Worm (Caenorhabditis elegans): ENCODE data around the gene F35H8.4.

F35H8.4 gene

DNA sequence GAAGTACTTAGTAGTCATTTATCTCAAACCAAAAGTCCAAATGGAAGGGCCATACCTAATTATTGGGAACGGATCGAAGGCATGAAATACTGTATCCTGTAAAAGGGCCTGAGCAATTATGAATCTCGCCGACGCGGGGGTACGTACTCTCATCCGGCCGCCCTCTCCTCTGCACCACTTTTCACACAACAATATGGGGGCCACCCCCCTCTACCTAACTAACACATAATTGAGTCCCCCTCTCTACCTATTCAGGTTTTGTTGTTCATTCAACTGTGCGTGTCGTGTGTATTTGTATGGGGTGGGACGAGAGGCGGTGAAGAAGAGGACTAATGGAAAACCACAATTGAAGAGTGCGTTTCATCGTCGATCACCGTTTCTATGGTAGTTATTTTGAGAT, 14.6 kb upstream of the F35H8.4 start (continued):
- 0 out of 2 replicates have a peak, but pooled peaks have one; percentile 16 for TF ChIP-seq zfh-2 (GFP tag; conservative IDR thresholded peaks at IDR 0.05)
- TF ChIP-seq cebp-2 (GFP tag; IDR thresholded peaks at IDR 0.05): no peak
- no peak for TF ChIP-seq dpl-1 (GFP tag; optimal IDR thresholded peaks at IDR 0.05)
- TF ChIP-seq ceh-100 (GFP tag; IDR thresholded peaks at IDR 0.05): no peak
- TF ChIP-seq egrh-3 (GFP tag; IDR thresholded peaks at IDR 0.05): no peak
- no peak for TF ChIP-seq snpc-1.3 (tag; optimal IDR thresholded peaks at IDR 0.05; ENCODE audit: insufficient read depth)
- TF ChIP-seq ceh-27 (GFP tag; optimal IDR thresholded peaks at IDR 0.05): peak; percentile 14
- no peak for TF ChIP-seq rcor-1 (GFP tag; IDR thresholded peaks at IDR 0.05)

DNA sequence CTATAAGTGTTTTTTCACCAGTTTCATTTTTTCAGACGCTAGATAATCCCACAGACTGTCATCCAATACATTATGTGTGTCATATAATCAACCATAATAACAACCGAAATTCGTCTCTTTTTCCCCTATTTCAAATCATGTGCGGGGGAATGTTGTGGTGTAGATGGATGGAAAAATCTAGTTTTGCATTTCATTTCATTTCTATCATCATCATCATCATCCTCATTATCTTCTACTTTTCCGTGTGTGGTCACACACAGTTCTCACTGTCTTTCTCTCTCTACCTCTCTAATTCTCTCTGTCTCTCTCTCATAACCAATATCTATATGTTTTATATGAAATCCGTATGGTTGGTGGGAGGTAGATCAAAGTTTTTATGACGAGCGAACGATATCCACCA, 13.6 kb upstream of the F35H8.4 start:
- TF ChIP-seq attf-5 (GFP tag; optimal IDR thresholded peaks at IDR 0.05) (no peak), nhr-27 (tag; optimal IDR thresholded peaks at IDR 0.05) (no peak), rpc-1 (optimal IDR thresholded peaks at IDR 0.05) (no peak), rpc-1 (tag; optimal IDR thresholded peaks at IDR 0.05) (no peak), let-607 (tag; optimal IDR thresholded peaks at IDR 0.05) (no peak), Y67H2A.10 (GFP tag; conservative IDR thresholded peaks at IDR 0.05) (no peak), F49E8.2 (tag; optimal IDR thresholded peaks at IDR 0.05; ENCODE audit: insufficient read depth) (no peak), rec-8 (tag; optimal IDR thresholded peaks at IDR 0.05) (no peak), madf-6 (GFP tag; IDR thresholded peaks at IDR 0.05) (no peak), ztf-25 (GFP tag; IDR thresholded peaks at IDR 0.05) (no peak), lsy-27 (tag; optimal IDR thresholded peaks at IDR 0.05; ENCODE audit: borderline replicate concordance, insufficient read depth) (no peak), unc-130 (GFP tag; optimal IDR thresholded peaks at IDR 0.05) (no peak), madf-8 (GFP tag; conservative IDR thresholded peaks at IDR 0.05) (no peak), dpff-1 (tag; optimal IDR thresholded peaks at IDR 0.05) (no peak), mxl-1 (tag; optimal IDR thresholded peaks at IDR 0.05) (no peak)

DNA sequence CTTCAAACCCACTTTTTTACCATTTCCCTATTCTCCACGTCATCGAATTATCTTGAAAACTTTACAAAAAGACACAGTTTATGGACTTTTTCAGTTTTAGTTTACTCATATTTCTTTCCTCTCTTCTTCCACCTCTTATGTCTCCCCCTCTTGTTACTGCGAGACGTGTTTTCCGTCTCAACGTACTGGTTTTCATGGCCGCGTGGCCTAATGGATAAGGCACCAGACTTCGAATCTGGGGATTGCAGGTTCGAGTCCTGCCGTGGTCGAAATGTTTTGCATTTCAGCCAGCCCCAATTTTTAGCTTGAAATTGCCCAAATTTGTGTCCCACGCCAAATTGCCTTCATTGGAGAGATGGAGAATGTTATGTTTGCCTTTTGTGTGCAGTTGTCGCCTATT, 6.2 kb upstream of the F35H8.4 start:
- peak; percentile 68 for TF ChIP-seq ceh-100 (GFP tag; IDR thresholded peaks at IDR 0.05)
- peak; percentile 65; the same call in 1 of the 2 replicates for TF ChIP-seq Y53G8AR.9 (GFP tag; conservative IDR thresholded peaks at IDR 0.05)
- TF ChIP-seq nhr-120 (GFP tag; IDR thresholded peaks at IDR 0.05): 0 out of 2 replicates have a peak, but pooled peaks have one; percentile 81
- TF ChIP-seq zim-3 (tag; optimal IDR thresholded peaks at IDR 0.05): peak; percentile 87
- no peak for TF ChIP-seq hsf-1 (GFP tag; IDR thresholded peaks at IDR 0.05)
- TF ChIP-seq fkh-3 (tag; optimal IDR thresholded peaks at IDR 0.05): peak; percentile 7
- no peak for TF ChIP-seq F57C9.4 (tag; optimal IDR thresholded peaks at IDR 0.05)
- no peak for TF ChIP-seq lag-1 (GFP tag; IDR thresholded peaks at IDR 0.05)
- no peak for TF ChIP-seq lsy-27 (tag; optimal IDR thresholded peaks at IDR 0.05; ENCODE audit: borderline replicate concordance, insufficient read depth)
- TF ChIP-seq nhr-90 (tag; optimal IDR thresholded peaks at IDR 0.05): peak; percentile 90
- TF ChIP-seq ceh-40 (GFP tag; IDR thresholded peaks at IDR 0.05): no peak
- no peak for TF ChIP-seq nfya-1 (tag; optimal IDR thresholded peaks at IDR 0.05; ENCODE audit: borderline replicate concordance, insufficient read depth)
- TF ChIP-seq die-1 (tag; optimal IDR thresholded peaks at IDR 0.05): peak; percentile 90
- peak; percentile 58 for TF ChIP-seq mes-4 (tag; optimal IDR thresholded peaks at IDR 0.05)
- peak; percentile 29; the same call in 1 of the 2 replicates for TF ChIP-seq egrh-3 (GFP tag; IDR thresholded peaks at IDR 0.05)
- peak; percentile 53 for TF ChIP-seq lsl-1 (GFP tag; optimal IDR thresholded peaks at IDR 0.05)
- TF ChIP-seq bed-2 (GFP tag; IDR thresholded peaks at IDR 0.05): no peak
- no peak for TF ChIP-seq F55B11.4 (tag; optimal IDR thresholded peaks at IDR 0.05; ENCODE audit: borderline replicate concordance, insufficient read depth)
- TF ChIP-seq ztf-25 (GFP tag; IDR thresholded peaks at IDR 0.05): peak; percentile 97
- TF ChIP-seq somi-1 (GFP tag; optimal IDR thresholded peaks at IDR 0.05): peak; percentile 65
- 0 out of 2 replicates have a peak, but pooled peaks have one; percentile 68 for TF ChIP-seq madf-3 (GFP tag; IDR thresholded peaks at IDR 0.05)
- TF ChIP-seq nfyb-1 (GFP tag; IDR thresholded peaks at IDR 0.05): peak; percentile 87
- 0 out of 2 replicates have a peak, but pooled peaks have one; percentile 58 for TF ChIP-seq ztf-28 (GFP tag; IDR thresholded peaks at IDR 0.05)
- peak; percentile 90 for TF ChIP-seq F57A8.1 (GFP tag; optimal IDR thresholded peaks at IDR 0.05)
- TF ChIP-seq repo-1 (tag; optimal IDR thresholded peaks at IDR 0.05): peak; percentile 5
- peak; percentile 72 for TF ChIP-seq hmg-1.2 (GFP tag; IDR thresholded peaks at IDR 0.05)
